Worm (Caenorhabditis elegans): ENCODE results near the gene C48B4.3.

Gene C48B4.3

ce11 chrIII:9542816-9543215 is 39.4 kb downstream of the C48B4.3 start, which contains the start of gene eif-2Balpha:
eif-2Balpha (plus strand) TSS chrIII:9543119.
- TF ChIP-seq aha-1 (tag; optimal IDR thresholded peaks at IDR 0.05) = no peak
- TF ChIP-seq aly-2 (tag; optimal IDR thresholded peaks at IDR 0.05) = no peak
- TF ChIP-seq lsy-2 (tag; optimal IDR thresholded peaks at IDR 0.05) = peak; percentile 78 to 94
- peak; percentile 70 to 80 (median 71) for TF ChIP-seq dpl-1 (GFP tag; optimal IDR thresholded peaks at IDR 0.05)
- TF ChIP-seq pag-3 (tag; optimal IDR thresholded peaks at IDR 0.05; ENCODE audit: borderline replicate concordance, insufficient read depth) = no peak
- TF ChIP-seq efl-3 (GFP tag; optimal IDR thresholded peaks at IDR 0.05) = no peak
- TF ChIP-seq mef-2 (tag; optimal IDR thresholded peaks at IDR 0.05) = no peak
- peak; percentile 4 for TF ChIP-seq nhr-20 (tag; optimal IDR thresholded peaks at IDR 0.05)
- peak; percentile 28 for TF ChIP-seq snu-23 (GFP tag; optimal IDR thresholded peaks at IDR 0.05)
- peak in 1 of 3 experiments; percentile 30 for TF ChIP-seq ceh-82 (tag; optimal IDR thresholded peaks at IDR 0.05)
- TF ChIP-seq mep-1 (tag; optimal IDR thresholded peaks at IDR 0.05) = peak; percentile 16
- TF ChIP-seq blmp-1 (tag; optimal IDR thresholded peaks at IDR 0.05) = peak; percentile 32
- TF ChIP-seq nhr-85 (tag) = peak; percentile 38
- peak; percentile 17 for TF ChIP-seq lin-15B (tag; optimal IDR thresholded peaks at IDR 0.05)
- TF ChIP-seq ceh-63 (GFP tag; optimal IDR thresholded peaks at IDR 0.05) = no peak
- TF ChIP-seq C16A3.4 (tag; optimal IDR thresholded peaks at IDR 0.05) = peak; percentile 40
- TF ChIP-seq fos-1 (tag; optimal IDR thresholded peaks at IDR 0.05) = no peak
- TF ChIP-seq snpc-4 (tag; optimal IDR thresholded peaks at IDR 0.05) = no peak
- peak; percentile 29 to 70 for TF ChIP-seq efl-1 (optimal IDR thresholded peaks at IDR 0.05)
- peak; percentile 79 to 96 for TF ChIP-seq efl-1 (GFP tag; optimal IDR thresholded peaks at IDR 0.05 in 1 of 2)
- peak; percentile 21 for TF ChIP-seq tbx-2 (tag; optimal IDR thresholded peaks at IDR 0.05)
- TF ChIP-seq nhr-77 (tag; optimal IDR thresholded peaks at IDR 0.05) = no peak
- TF ChIP-seq dsc-1 (tag; optimal IDR thresholded peaks at IDR 0.05) = no peak
- TF ChIP-seq rnt-1 (tag; optimal IDR thresholded peaks at IDR 0.05) = no peak
- TF ChIP-seq lin-35 (GFP tag; optimal IDR thresholded peaks at IDR 0.05) = peak; percentile 44 to 90
- TF ChIP-seq ces-1 (GFP tag; optimal IDR thresholded peaks at IDR 0.05) = no peak
- no peak for TF ChIP-seq jun-1 (tag; optimal IDR thresholded peaks at IDR 0.05)
- TF ChIP-seq mdl-1 (tag; optimal IDR thresholded peaks at IDR 0.05) = no peak
- no peak for TF ChIP-seq nhr-237 (tag; optimal IDR thresholded peaks at IDR 0.05)
- TF ChIP-seq skn-1 (tag; optimal IDR thresholded peaks at IDR 0.05) = peak; percentile 14
- peak in 1 of 6 experiments; percentile 24 for TF ChIP-seq elt-3 (tag; optimal IDR thresholded peaks at IDR 0.05)
- TF ChIP-seq xbp-1 (tag; optimal IDR thresholded peaks at IDR 0.05) = no peak
- TF ChIP-seq nhr-71 (tag; optimal IDR thresholded peaks at IDR 0.05) = no peak
- no peak for TF ChIP-seq nhr-76 (tag; optimal IDR thresholded peaks at IDR 0.05)
- TF ChIP-seq nhr-19 (GFP tag; conservative IDR thresholded peaks at IDR 0.05) = no peak
- TF ChIP-seq ceh-8 (GFP tag; optimal IDR thresholded peaks at IDR 0.05) = no peak
- TF ChIP-seq F16B12.6 (tag; optimal IDR thresholded peaks at IDR 0.05) = peak; percentile 34

DNA sequence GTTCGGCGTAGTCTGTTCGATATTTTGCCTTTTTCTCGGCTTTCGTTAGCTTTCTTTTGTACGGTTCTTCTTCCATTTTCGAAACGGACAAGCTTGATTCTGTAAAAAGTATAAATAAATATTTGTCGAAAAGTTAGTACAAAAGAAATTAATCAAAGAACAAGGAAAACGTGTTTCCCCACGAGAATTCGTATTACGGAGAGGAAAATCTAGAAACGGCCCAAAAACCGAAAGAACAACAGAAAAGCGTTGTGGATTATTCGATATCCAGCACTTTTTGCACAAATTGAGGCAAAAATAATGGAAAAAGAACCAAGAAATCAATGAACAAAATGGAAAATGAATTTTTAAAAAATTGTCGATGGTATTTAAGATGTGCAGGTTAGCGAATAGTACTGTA is 39.9 kb downstream of the C48B4.3 start, which contains the start of gene mut-7:
Gene mut-7 (minus strand): TSS at position 101 of the 400 bp plus-strand sequence.
- no peak for TF ChIP-seq C16A3.4 (tag; optimal IDR thresholded peaks at IDR 0.05)
- no peak for TF ChIP-seq ces-1 (GFP tag; optimal IDR thresholded peaks at IDR 0.05)
- no peak for TF ChIP-seq lin-39 (tag; optimal IDR thresholded peaks at IDR 0.05)
- no peak for TF ChIP-seq lin-14 (GFP tag; optimal IDR thresholded peaks at IDR 0.05)
- TF ChIP-seq ztf-11 (tag; optimal IDR thresholded peaks at IDR 0.05) = no peak
- TF ChIP-seq ama-1 (optimal IDR thresholded peaks at IDR 0.05) = no peak
- no peak for TF ChIP-seq skn-1 (tag; optimal IDR thresholded peaks at IDR 0.05)
- no peak for TF ChIP-seq tlp-1 (tag; optimal IDR thresholded peaks at IDR 0.05)
- no peak for TF ChIP-seq rnt-1 (tag; optimal IDR thresholded peaks at IDR 0.05)
- no peak for TF ChIP-seq ceh-88 (GFP tag; IDR thresholded peaks at IDR 0.05)
- TF ChIP-seq grh-1 (GFP tag; IDR thresholded peaks at IDR 0.05) = no peak
- no peak for TF ChIP-seq efl-1 (optimal IDR thresholded peaks at IDR 0.05)
- no peak for TF ChIP-seq efl-1 (GFP tag; optimal IDR thresholded peaks at IDR 0.05 in 1 of 2)
- no peak for TF ChIP-seq snu-23 (GFP tag; optimal IDR thresholded peaks at IDR 0.05)
- no peak for TF ChIP-seq aly-2 (tag; optimal IDR thresholded peaks at IDR 0.05)
- TF ChIP-seq pax-3 (tag; optimal IDR thresholded peaks at IDR 0.05) = no peak

Data from whole organism, L1 larva.